Fruit fly (Drosophila melanogaster): ENCODE results near the gene Vps60.

Vps60 gene

DNA sequence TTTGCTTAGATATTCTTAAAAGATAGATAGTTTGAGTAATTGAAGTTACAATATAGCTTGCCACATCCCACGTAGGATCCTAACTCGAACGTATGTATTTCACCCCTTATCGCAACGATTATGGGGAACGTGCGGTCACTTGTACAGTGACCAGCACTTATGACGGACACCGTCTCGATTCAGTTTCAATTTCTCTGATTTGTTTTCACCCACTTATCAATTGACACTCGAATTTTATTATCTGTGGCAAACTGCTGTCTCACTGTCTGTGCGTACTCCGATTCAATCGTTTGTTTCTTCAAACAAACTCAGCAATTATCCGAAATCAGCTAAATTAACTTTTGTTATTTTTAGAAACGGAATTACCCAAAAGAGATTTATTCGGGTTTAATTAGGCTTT lies 1.5 kb upstream of the Vps60 start (continued):
- TF ChIP-seq CG4707 (GFP tag; optimal IDR thresholded peaks at IDR 0.05) = no peak
- TF ChIP-seq pzg (GFP tag; optimal IDR thresholded peaks at IDR 0.05) = no peak
- TF ChIP-seq Camta (GFP tag; optimal IDR thresholded peaks at IDR 0.05) = no peak
- no peak for TF ChIP-seq TFAM (GFP tag; optimal IDR thresholded peaks at IDR 0.05)
- TF ChIP-seq CG11247 (GFP tag; IDR thresholded peaks at IDR 0.05) = no peak
- TF ChIP-seq CG33213 (GFP tag; optimal IDR thresholded peaks at IDR 0.05) = no peak
- TF ChIP-seq D19B (GFP tag; optimal IDR thresholded peaks at IDR 0.05) = no peak
- peak; percentile 50 for TF ChIP-seq exex (tag; optimal IDR thresholded peaks at IDR 0.05)
- TF ChIP-seq Atf6 (GFP tag; IDR thresholded peaks at IDR 0.05) = no peak
- no peak for TF ChIP-seq prd (optimal IDR thresholded peaks at IDR 0.05)
- TF ChIP-seq prd (GFP tag; IDR thresholded peaks at IDR 0.05) = no peak
- no peak for TF ChIP-seq peb (GFP tag; IDR thresholded peaks at IDR 0.05)
- no peak for TF ChIP-seq ato (GFP tag; IDR thresholded peaks at IDR 0.05; ENCODE audit: partially characterized antibody)
- TF ChIP-seq Mad (GFP tag; optimal IDR thresholded peaks at IDR 0.05) = no peak
- no peak for TF ChIP-seq pan (optimal IDR thresholded peaks at IDR 0.05)
- TF ChIP-seq pan (GFP tag; optimal IDR thresholded peaks at IDR 0.05 in 1 of 2, IDR thresholded peaks at IDR 0.05 in 1 of 2) = no peak
- TF ChIP-seq Doc3 (GFP tag; IDR thresholded peaks at IDR 0.05; ENCODE audit: partially characterized antibody) = no peak
- TF ChIP-seq pfk (GFP tag; optimal IDR thresholded peaks at IDR 0.05) = no peak
- TF ChIP-seq luna (GFP tag; optimal IDR thresholded peaks at IDR 0.05) = no peak
- no peak for TF ChIP-seq Lhr (GFP tag; optimal IDR thresholded peaks at IDR 0.05)
- no peak for TF ChIP-seq CG8089 (GFP tag; optimal IDR thresholded peaks at IDR 0.05)
- no peak for TF ChIP-seq Adf1 (GFP tag; IDR thresholded peaks at IDR 0.05)
- TF ChIP-seq gsb (GFP tag; IDR thresholded peaks at IDR 0.05) = no peak
- TF ChIP-seq jigr1 (GFP tag; IDR thresholded peaks at IDR 0.05) = no peak
- TF ChIP-seq Pdp1 (GFP tag; optimal IDR thresholded peaks at IDR 0.05) = no peak
- no peak for TF ChIP-seq crol (GFP tag; IDR thresholded peaks at IDR 0.05)

DNA sequence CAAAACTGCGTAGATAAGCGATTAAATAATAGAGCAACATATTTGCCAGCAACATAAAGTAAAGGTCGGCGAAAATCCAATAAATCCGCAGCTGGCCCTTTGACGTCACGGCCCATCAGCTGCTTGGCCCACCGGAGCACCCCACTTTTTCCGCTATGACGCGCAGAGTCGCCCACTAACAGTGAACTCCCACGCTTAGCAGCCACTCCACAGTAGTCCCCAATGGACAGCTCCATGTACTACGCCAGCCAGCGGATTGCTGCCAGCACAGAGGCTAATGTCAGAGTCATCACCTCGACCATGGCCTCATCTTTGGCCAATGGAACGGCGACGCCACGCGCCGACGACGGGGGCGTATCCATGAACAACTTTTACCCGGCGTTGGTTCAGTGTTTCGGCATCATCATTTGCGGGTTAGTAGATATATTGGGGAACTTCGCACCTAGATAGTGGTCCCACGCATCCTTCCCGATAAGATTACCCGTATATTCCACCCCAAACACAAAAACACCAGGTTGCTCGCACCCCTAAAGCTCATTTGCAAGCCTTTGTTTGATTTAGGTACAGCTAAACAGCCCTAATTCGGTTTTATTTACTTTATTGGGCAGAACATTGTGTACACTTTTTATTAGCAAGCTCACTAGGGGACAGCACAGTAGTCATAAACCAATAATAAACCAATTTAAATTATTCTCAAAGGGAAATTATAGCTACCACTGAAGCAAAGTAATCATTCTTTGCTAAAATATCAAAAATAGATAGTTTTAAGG lies 841 bp upstream of the Vps60 start:
- TF ChIP-seq seq (GFP tag; IDR thresholded peaks at IDR 0.05) (no peak), NC2α (GFP tag; optimal IDR thresholded peaks at IDR 0.05) (no peak), yki (optimal IDR thresholded peaks at IDR 0.05) (no peak), CG12219 (GFP tag; optimal IDR thresholded peaks at IDR 0.05) (no peak), Hr3 (GFP tag; optimal IDR thresholded peaks at IDR 0.05) (no peak), CG3281 (GFP tag; optimal IDR thresholded peaks at IDR 0.05) (peak; percentile 6), CG8388 (GFP tag; optimal IDR thresholded peaks at IDR 0.05) (no peak), Meics (GFP tag; optimal IDR thresholded peaks at IDR 0.05) (peak; percentile 6), sr (GFP tag; IDR thresholded peaks at IDR 0.05) (peak; percentile 97), CG4424 (GFP tag; optimal IDR thresholded peaks at IDR 0.05) (no peak), hbn (GFP tag; IDR thresholded peaks at IDR 0.05; ENCODE audit: partially characterized antibody) (no peak), eyg (GFP tag; optimal IDR thresholded peaks at IDR 0.05) (no peak), MESR4 (GFP tag; optimal IDR thresholded peaks at IDR 0.05) (peak; percentile 2), Six4 (GFP tag; optimal IDR thresholded peaks at IDR 0.05) (no peak), ftz-f1 (GFP tag; optimal IDR thresholded peaks at IDR 0.05) (peak; percentile 41), CG2712 (tag; optimal IDR thresholded peaks at IDR 0.05) (no peak), CG1792 (GFP tag; optimal IDR thresholded peaks at IDR 0.05) (no peak), CG8944 (GFP tag; optimal IDR thresholded peaks at IDR 0.05) (no peak), CG12769 (tag; optimal IDR thresholded peaks at IDR 0.05) (peak; percentile 7), TFAM (GFP tag; optimal IDR thresholded peaks at IDR 0.05) (no peak), stc (GFP tag; IDR thresholded peaks at IDR 0.05) (no peak), br (optimal IDR thresholded peaks at IDR 0.05) (no peak), CG16815 (GFP tag; optimal IDR thresholded peaks at IDR 0.05) (no peak), CG7357 (GFP tag; IDR thresholded peaks at IDR 0.05) (0 out of 3 replicates have a peak, but pooled peaks have one; percentile 24), onecut (GFP tag; IDR thresholded peaks at IDR 0.05) (peak; percentile 39; the same call in 1 of the 2 replicates), vnd (GFP tag; IDR thresholded peaks at IDR 0.05; ENCODE audit: partially characterized antibody) (no peak), ase (GFP tag; IDR thresholded peaks at IDR 0.05) (no peak), gcm2 (GFP tag; optimal IDR thresholded peaks at IDR 0.05) (no peak)

Data from whole organism, embryonic.